Fruit fly (Drosophila melanogaster): ENCODE data around the gene baz.

dm6 chrX:17206046-17206445, 46.2 kb downstream of the baz start, which contains the start of gene CG32564:
- TF ChIP-seq insv (optimal IDR thresholded peaks at IDR 0.05) (no peak), ttk (optimal IDR thresholded peaks at IDR 0.05) (no peak), Sin3A (optimal IDR thresholded peaks at IDR 0.05) (no peak), h (optimal IDR thresholded peaks at IDR 0.05) (no peak), psq (optimal IDR thresholded peaks at IDR 0.05) (no peak)

Data from Kc167 (cell line).